Fruit fly (Drosophila melanogaster): ENCODE results near the gene CG11563.

dm6 chr3R:31704524-31705215 is 32.2 kb upstream of the CG11563 start:
- no peak for TF ChIP-seq h (optimal IDR thresholded peaks at IDR 0.05)
- TF ChIP-seq psq (optimal IDR thresholded peaks at IDR 0.05): no peak
- no peak for TF ChIP-seq Myc (optimal IDR thresholded peaks at IDR 0.05)
- TF ChIP-seq ttk (optimal IDR thresholded peaks at IDR 0.05): no peak
- no peak for TF ChIP-seq insv (optimal IDR thresholded peaks at IDR 0.05)
- no peak for TF ChIP-seq Sin3A (optimal IDR thresholded peaks at IDR 0.05)

Data from Kc167 (cell line).